Fruit fly (Drosophila melanogaster): ENCODE data around the gene Arf1.

Gene Arf1

DNA sequence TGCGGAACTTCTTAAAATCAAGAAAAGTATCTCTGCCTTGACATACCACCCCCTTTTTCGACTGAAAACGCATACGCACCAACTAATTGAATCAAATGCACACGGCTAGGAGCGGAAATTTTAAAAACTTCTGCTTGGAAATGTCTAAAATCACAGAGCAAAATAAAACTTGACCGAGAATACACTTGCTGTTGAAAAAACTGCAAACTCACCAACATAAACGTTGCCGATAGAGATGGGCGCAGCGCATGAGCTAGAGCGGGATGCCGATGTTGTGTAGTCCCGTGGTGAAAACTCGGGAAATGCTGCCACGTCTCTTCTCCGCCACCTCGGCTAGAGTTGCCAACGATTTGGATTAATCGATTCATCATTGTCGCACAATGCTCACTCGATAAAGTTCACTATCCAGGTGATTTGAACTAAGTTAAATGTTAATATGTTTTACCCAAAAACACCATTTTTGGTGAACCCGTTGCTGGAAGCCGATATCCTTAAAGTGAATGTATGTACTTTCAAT is at the start of gene Arf1, which contains the start of gene CG11109:
Gene Arf1 (minus strand): TSS at position 387 of the 517 bp plus-strand sequence.
Gene CG11109 (plus strand): TSS at position 356 of the 517 bp plus-strand sequence.
- TF ChIP-seq CTCF (optimal IDR thresholded peaks at IDR 0.05), result no peak
- TF ChIP-seq CG8478 (optimal IDR thresholded peaks at IDR 0.05), result no peak

DNA sequence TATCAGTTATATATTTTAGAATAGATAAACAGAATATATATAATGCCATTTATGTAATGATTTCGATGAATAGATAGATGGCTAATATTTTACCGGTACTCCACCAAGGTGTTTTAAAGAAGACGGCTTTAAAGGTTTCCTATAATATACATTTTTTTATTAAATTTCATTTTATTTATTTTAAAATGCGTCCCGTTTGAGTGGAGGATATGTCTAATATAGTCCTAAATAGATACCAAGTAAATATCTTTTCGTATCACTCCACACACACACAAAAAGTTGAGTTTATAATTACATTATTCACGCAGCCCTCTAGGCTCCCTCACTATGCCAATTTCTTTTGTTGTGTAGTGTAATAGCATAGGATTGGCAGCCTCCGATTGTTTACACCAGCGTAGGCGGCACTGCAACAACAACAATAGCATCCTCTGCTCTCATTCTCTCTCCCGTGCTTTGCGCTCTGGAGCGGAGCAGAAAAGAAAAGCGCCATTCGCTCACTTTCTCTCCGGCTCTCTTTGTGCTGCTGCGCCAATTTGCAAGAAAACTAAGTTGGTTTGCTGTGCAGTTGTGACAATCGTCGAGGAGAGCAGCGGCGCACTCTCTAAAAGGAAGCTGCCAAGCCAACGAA is 38.0 kb upstream of the Arf1 start, which contains the start of gene CG12768:
Gene CG12768 (plus strand): TSS at position 578 of the 628 bp plus-strand sequence.
- TF ChIP-seq CG8478 (optimal IDR thresholded peaks at IDR 0.05), result no peak
- TF ChIP-seq CTCF (optimal IDR thresholded peaks at IDR 0.05), result no peak

- TF ChIP-seq CG8478 (optimal IDR thresholded peaks at IDR 0.05) (no peak), CTCF (optimal IDR thresholded peaks at IDR 0.05) (no peak)
These were observed 37.4 kb upstream of the Arf1 start for dm6 chr3L:22909325-22909904.

DNA sequence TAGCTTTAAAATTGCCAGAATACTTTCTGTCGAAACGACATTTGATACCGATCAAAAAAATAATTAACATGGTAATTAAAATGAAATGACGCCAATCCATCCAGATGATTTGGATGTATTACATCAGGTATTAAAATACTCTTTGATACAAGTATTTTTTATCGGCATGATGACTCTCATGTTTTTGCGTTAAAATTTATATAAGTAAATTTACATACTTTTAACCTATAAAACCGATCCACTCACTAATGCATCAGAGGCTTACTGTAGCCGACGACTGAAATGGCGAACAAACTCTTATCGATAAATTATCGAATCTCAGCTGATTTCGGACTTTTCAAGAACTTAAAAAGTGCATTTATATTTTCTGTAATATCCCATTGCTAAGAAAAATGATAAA is 29.6 kb upstream of the Arf1 start, which contains the start of gene BoYb:
Gene BoYb (plus strand): TSS at position 301 of the 400 bp plus-strand sequence.
- TF ChIP-seq CTCF (optimal IDR thresholded peaks at IDR 0.05) (no peak), CG8478 (optimal IDR thresholded peaks at IDR 0.05) (no peak)

DNA sequence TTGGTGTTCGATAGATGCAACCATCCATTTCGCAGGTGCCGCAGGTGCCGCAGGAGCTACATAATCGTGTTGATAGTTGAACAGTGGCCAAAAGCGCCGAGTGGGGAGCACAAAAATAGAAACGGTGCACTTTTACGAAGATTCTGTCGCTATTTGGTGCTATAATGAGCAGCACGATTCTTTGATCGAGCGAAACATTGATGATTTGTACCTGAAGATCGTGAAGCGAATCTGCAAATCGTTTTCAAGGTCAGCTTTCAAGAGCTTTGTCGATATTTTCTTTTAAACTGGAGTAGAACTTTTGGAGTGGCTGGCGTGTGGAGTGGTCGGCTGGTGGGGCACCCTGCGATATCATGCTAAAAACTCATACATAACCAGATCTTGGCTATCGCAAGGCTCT is 26.4 kb upstream of the Arf1 start, which contains the start of gene CG11131:
Gene CG11131 (plus strand): TSS at position 301 of the 400 bp plus-strand sequence.
- TF ChIP-seq CTCF (optimal IDR thresholded peaks at IDR 0.05) (no peak), CG8478 (optimal IDR thresholded peaks at IDR 0.05) (no peak)

dm6 chr3L:22894689-22895283 is 22.8 kb upstream of the Arf1 start:
- peak; percentile 0 to 31 for TF ChIP-seq CTCF (optimal IDR thresholded peaks at IDR 0.05)
- no peak for TF ChIP-seq CG8478 (optimal IDR thresholded peaks at IDR 0.05)

- TF ChIP-seq CG8478 (optimal IDR thresholded peaks at IDR 0.05), result no peak
- TF ChIP-seq CTCF (optimal IDR thresholded peaks at IDR 0.05), result no peak
These were observed 19.0 kb upstream of the Arf1 start for dm6 chr3L:22891009-22891408.

- TF ChIP-seq CTCF (optimal IDR thresholded peaks at IDR 0.05) (no peak), CG8478 (optimal IDR thresholded peaks at IDR 0.05) (no peak)
These were observed 18.0 kb upstream of the Arf1 start for dm6 chr3L:22890024-22890423.

- TF ChIP-seq CG8478 (optimal IDR thresholded peaks at IDR 0.05), result no peak
- no peak for TF ChIP-seq CTCF (optimal IDR thresholded peaks at IDR 0.05)
These were observed 16.7 kb upstream of the Arf1 start for dm6 chr3L:22888591-22889258.

- TF ChIP-seq CG8478 (optimal IDR thresholded peaks at IDR 0.05) (no peak), CTCF (optimal IDR thresholded peaks at IDR 0.05) (no peak)
These were observed 15.6 kb upstream of the Arf1 start for dm6 chr3L:22887677-22888076.

dm6 chr3L:22886939-22887338 is 14.9 kb upstream of the Arf1 start:
- TF ChIP-seq CTCF (optimal IDR thresholded peaks at IDR 0.05) (no peak), CG8478 (optimal IDR thresholded peaks at IDR 0.05) (no peak)

- TF ChIP-seq CG8478 (optimal IDR thresholded peaks at IDR 0.05) (no peak), CTCF (optimal IDR thresholded peaks at IDR 0.05) (no peak)
These were observed 13.8 kb upstream of the Arf1 start for dm6 chr3L:22885843-22886242.

- TF ChIP-seq CG8478 (optimal IDR thresholded peaks at IDR 0.05) (no peak), CTCF (optimal IDR thresholded peaks at IDR 0.05) (no peak)
These were observed 12.4 kb upstream of the Arf1 start for dm6 chr3L:22884481-22884880.

dm6 chr3L:22883649-22884048 is 11.6 kb upstream of the Arf1 start:
- no peak for TF ChIP-seq CTCF (optimal IDR thresholded peaks at IDR 0.05)
- TF ChIP-seq CG8478 (optimal IDR thresholded peaks at IDR 0.05), result no peak

DNA sequence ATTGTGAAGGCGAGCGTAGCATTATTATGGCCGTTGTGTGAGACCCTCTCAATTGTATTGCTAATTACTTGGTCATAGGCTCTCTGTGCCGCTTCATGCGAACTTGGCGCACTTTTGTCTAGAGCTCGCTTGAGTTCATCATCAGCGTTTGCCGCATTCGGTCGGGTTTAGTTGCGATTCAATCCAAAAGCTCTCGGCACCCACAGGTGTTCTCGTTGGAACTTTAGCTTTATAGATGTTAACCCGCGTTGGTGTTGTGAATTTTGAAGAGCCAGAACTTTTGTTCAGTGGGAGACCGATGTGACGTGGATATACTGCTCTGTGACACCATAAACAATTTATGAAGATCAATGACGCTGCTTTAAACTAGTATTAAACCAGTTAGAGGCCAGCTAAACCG is 8.9 kb upstream of the Arf1 start, which contains the start of gene slif:
Gene slif (plus strand): TSS at position 132 of the 400 bp plus-strand sequence.
- TF ChIP-seq CTCF (optimal IDR thresholded peaks at IDR 0.05) (no peak), CG8478 (optimal IDR thresholded peaks at IDR 0.05) (no peak)
